Worm (Caenorhabditis elegans) whole organism, young adult: ENCODE results near the gene W02B12.1.

ENCODE experiments used
- F49E8.2 ChIP-seq: sonication (generic microtip); optimal IDR thresholded peaks from 3 replicates; lab custom pipeline; 2017; ENCODE audit warnings: missing genetic modification characterization, mild to moderate bottlenecking, missing compliant biosample characterization, antibody characterized with exemption, moderate library complexity; ENCODE audit not compliant: insufficient read depth
- F55B11.4 ChIP-seq: sonication (generic microtip); optimal IDR thresholded peaks from 2 replicates; lab custom pipeline; 2016; ENCODE audit warnings: missing compliant biosample characterization, missing genetic modification characterization, borderline replicate concordance; ENCODE audit not compliant: insufficient read depth
- F57C9.4 ChIP-seq: sonication (generic microtip); optimal IDR thresholded peaks from 2 replicates; lab custom pipeline; 2017; ENCODE audit warnings: mild to moderate bottlenecking, missing genetic modification characterization, missing compliant biosample characterization
- Y53G8AR.9 ChIP-seq: fragments of 200-800 bp; sonication (Bioruptor generic); conservative IDR thresholded peaks from 2 replicates; pipeline ENCODE4 v1.3.6; 2022; ENCODE audit warnings: missing genetic modification reagents, missing genetic modification characterization, missing compliant biosample characterization
- Y56A3A.18 ChIP-seq: fragments of 200-800 bp; sonication (Bioruptor generic); IDR thresholded peaks from 2 replicates; pipeline ENCODE4 v1.3.6; 2022; ENCODE audit warnings: missing genetic modification reagents, missing genetic modification characterization, missing compliant biosample characterization
- Y95B8A.8 ChIP-seq: fragments of 200-800 bp; sonication (Bioruptor generic); IDR thresholded peaks from 2 replicates; pipeline ENCODE4 v1.3.6; 2022; ENCODE audit warnings: missing genetic modification reagents, missing genetic modification characterization, missing compliant biosample characterization
- atf-7 ChIP-seq: sonication (generic microtip); optimal IDR thresholded peaks from 2 replicates; lab custom pipeline; 2017; ENCODE audit warnings: mild to moderate bottlenecking, missing genetic modification characterization, missing compliant biosample characterization
- attf-5 ChIP-seq: fragments of 200-800 bp; sonication (Bioruptor generic); optimal IDR thresholded peaks from 2 replicates; lab custom pipeline; 2018; ENCODE audit warnings: mild to moderate bottlenecking, missing genetic modification characterization, missing compliant biosample characterization
- attf-6 ChIP-seq: fragments of 200-800 bp; sonication (Bioruptor generic); IDR thresholded peaks from 2 replicates; pipeline ENCODE4 v1.3.6; 2022; ENCODE audit warnings: missing genetic modification reagents, missing genetic modification characterization, missing compliant biosample characterization
- cebp-1 ChIP-seq, 2 experiments: fragments of 200-800 bp in 1 of 2; sonication (Bioruptor generic) in 1 of 2; sonication (generic microtip) in 1 of 2; IDR thresholded peaks in 1 of 2; optimal IDR thresholded peaks in 1 of 2; 2 replicates each; pipeline versions ENCODE4 v1.3.6 to Lab custom; 2017 to 2022; ENCODE audit warnings: missing compliant biosample characterization in 2 of 2, missing genetic modification characterization in 2 of 2, mild to moderate bottlenecking in 1 of 2, missing genetic modification reagents in 1 of 2, moderate library complexity in 1 of 2
- dox-1 ChIP-seq: fragments of 200-800 bp; sonication (Bioruptor generic); IDR thresholded peaks from 2 replicates; pipeline ENCODE4 v1.3.6; 2022; ENCODE audit warnings: missing genetic modification reagents, missing genetic modification characterization, missing compliant biosample characterization
- dpff-1 ChIP-seq: sonication (generic microtip); optimal IDR thresholded peaks from 2 replicates; lab custom pipeline; 2017; ENCODE audit warnings: mild to moderate bottlenecking, missing genetic modification characterization, missing compliant biosample characterization
- egl-18 ChIP-seq: fragments of 200-800 bp; sonication (Bioruptor generic); IDR thresholded peaks from 2 replicates; pipeline ENCODE4 v1.3.6; 2022; ENCODE audit warnings: missing genetic modification reagents, missing genetic modification characterization, missing compliant biosample characterization
- ekl-4 ChIP-seq: fragments of 200-800 bp; sonication (Bioruptor generic); IDR thresholded peaks from 2 replicates; pipeline ENCODE4 v1.3.6; 2022; ENCODE audit warnings: missing genetic modification reagents, missing genetic modification characterization, missing compliant biosample characterization
- hlh-12 ChIP-seq: sonication (generic microtip); optimal IDR thresholded peaks from 2 replicates; lab custom pipeline; 2016; ENCODE audit warnings: missing genetic modification characterization, missing compliant biosample characterization
- hlh-26 ChIP-seq: fragments of 200-800 bp; sonication (Bioruptor generic); conservative IDR thresholded peaks from 2 replicates; pipeline ENCODE4 v1.3.6; 2022; ENCODE audit warnings: missing genetic modification reagents, missing genetic modification characterization, missing compliant biosample characterization
- lag-1 ChIP-seq: fragments of 200-800 bp; sonication (Bioruptor generic); IDR thresholded peaks from 2 replicates; pipeline ENCODE4 v1.3.6; 2022; ENCODE audit warnings: missing genetic modification reagents, missing genetic modification characterization, missing compliant biosample characterization
- let-607 ChIP-seq, 2 experiments: fragments of 200-800 bp in 1 of 2; sonication (Bioruptor generic) in 1 of 2; sonication (generic microtip) in 1 of 2; optimal IDR thresholded peaks; 2 replicates each; lab custom pipeline; 2016 to 2018; ENCODE audit warnings: mild to moderate bottlenecking in 2 of 2, missing compliant biosample characterization in 2 of 2, missing genetic modification characterization in 2 of 2, moderate library complexity in 2 of 2, missing genotype in 1 of 2
- lin-26 ChIP-seq: fragments of 200-800 bp; sonication (Bioruptor generic); IDR thresholded peaks from 2 replicates; pipeline ENCODE4 v1.3.6; 2022; ENCODE audit warnings: missing genetic modification reagents, missing genetic modification characterization, missing compliant biosample characterization
- lin-40 ChIP-seq: sonication (generic microtip); optimal IDR thresholded peaks from 2 replicates; lab custom pipeline; 2016; ENCODE audit warnings: missing genetic modification characterization, mild to moderate bottlenecking, missing compliant biosample characterization, missing genotype, missing genetic modification reagents
- lin-54 ChIP-seq: fragments of 200-800 bp; sonication (Bioruptor generic); optimal IDR thresholded peaks from 2 replicates; lab custom pipeline; 2018; ENCODE audit warnings: mild to moderate bottlenecking, missing genetic modification characterization, missing compliant biosample characterization
- madf-6 ChIP-seq: fragments of 200-800 bp; sonication (Bioruptor generic); IDR thresholded peaks from 2 replicates; pipeline ENCODE4 v1.3.6; 2022; ENCODE audit warnings: missing genetic modification reagents, missing genetic modification characterization, missing compliant biosample characterization
- mxl-1 ChIP-seq: sonication (generic microtip); optimal IDR thresholded peaks from 2 replicates; lab custom pipeline; 2016; ENCODE audit warnings: missing genetic modification characterization, missing compliant biosample characterization
- nfyb-1 ChIP-seq: fragments of 200-800 bp; sonication (Bioruptor generic); IDR thresholded peaks from 2 replicates; pipeline ENCODE4 v1.3.6; 2022; ENCODE audit warnings: missing genetic modification reagents, missing genetic modification characterization, missing compliant biosample characterization
- nhr-80 ChIP-seq: sonication (generic microtip); optimal IDR thresholded peaks from 2 replicates; lab custom pipeline; 2016; ENCODE audit warnings: missing genetic modification characterization, missing compliant biosample characterization
- nhr-90 ChIP-seq: sonication (generic microtip); optimal IDR thresholded peaks from 2 replicates; lab custom pipeline; 2016; ENCODE audit warnings: missing genotype, mild to moderate bottlenecking, missing genetic modification characterization, missing compliant biosample characterization
- pbrm-1 ChIP-seq: fragments of 200-800 bp; sonication (Bioruptor generic); IDR thresholded peaks from 2 replicates; pipeline ENCODE4 v1.3.6; 2022; ENCODE audit warnings: missing genetic modification reagents, missing genetic modification characterization, missing compliant biosample characterization
- repo-1 ChIP-seq: sonication (generic microtip); optimal IDR thresholded peaks from 2 replicates; lab custom pipeline; 2017; ENCODE audit warnings: mild to moderate bottlenecking, missing genetic modification characterization, missing compliant biosample characterization
- snpc-4 ChIP-seq, 5 experiments: fragments of 150-350 bp in 1 of 5; sonication (generic microtip) in 4 of 5; optimal IDR thresholded peaks; 2 replicates each; lab custom pipeline; 2014 to 2018; ENCODE audit warnings: missing genetic modification characterization in 5 of 5, missing biosample characterization in 3 of 5, antibody characterized with exemption in 2 of 5, mild to moderate bottlenecking in 2 of 5, missing compliant biosample characterization in 2 of 5, missing genotype in 2 of 5, moderate library complexity in 2 of 5, missing genetic modification reagents in 1 of 5
- somi-1 ChIP-seq: fragments of 200-800 bp; sonication (Bioruptor generic); optimal IDR thresholded peaks from 2 replicates; lab custom pipeline; 2018; ENCODE audit warnings: mild to moderate bottlenecking, missing genetic modification characterization, missing compliant biosample characterization
- ztf-18 ChIP-seq: sonication (generic microtip); optimal IDR thresholded peaks from 2 replicates; lab custom pipeline; 2016; ENCODE audit warnings: missing genotype, mild to moderate bottlenecking, missing genetic modification characterization, missing compliant biosample characterization
- ztf-26 ChIP-seq: sonication (generic microtip); optimal IDR thresholded peaks from 2 replicates; lab custom pipeline; 2017; ENCODE audit warnings: missing genetic modification characterization, missing compliant biosample characterization
- ztf-3 ChIP-seq: fragments of 200-800 bp; sonication (Bioruptor generic); optimal IDR thresholded peaks from 2 replicates; lab custom pipeline; 2018; ENCODE audit warnings: mild to moderate bottlenecking, missing genetic modification characterization, missing compliant biosample characterization

Gene W02B12.1

DNA sequence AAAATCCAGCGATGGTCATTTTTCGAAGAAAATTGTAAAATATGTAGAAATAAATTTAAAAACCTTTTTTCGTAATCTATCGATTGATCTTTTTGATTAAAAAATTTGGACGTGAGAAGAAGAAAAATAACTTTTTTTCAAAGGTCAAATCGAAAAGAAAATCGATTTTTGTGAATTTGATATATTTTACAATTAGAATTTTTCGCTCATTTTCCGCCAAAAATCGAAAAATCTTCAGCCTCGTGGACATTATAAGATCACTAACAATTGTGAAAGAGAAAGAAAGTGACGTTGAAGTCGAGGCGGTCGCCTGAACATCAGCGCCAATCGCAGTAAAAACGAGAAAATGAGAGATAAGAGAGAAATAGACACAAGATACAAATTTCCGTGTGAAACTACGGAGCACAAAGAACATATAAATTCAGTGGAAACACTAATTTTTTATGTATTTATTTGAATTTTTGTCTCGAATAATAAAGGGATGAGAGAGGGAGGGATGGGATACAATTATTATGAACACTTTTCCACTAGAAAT lies 20.8 kb downstream of the W02B12.1 start, which contains the start of gene cisd-1:
TSS of gene cisd-1 (minus strand) at position 51 of the 535 bp plus-strand sequence.
- 0 out of 2 replicates have a peak, but pooled peaks have one; percentile 32 for TF ChIP-seq ekl-4
- TF ChIP-seq ztf-18 (tag; lab: Kevin White, UChicago) = peak; percentile 5
- TF ChIP-seq Y95B8A.8 (GFP tag; lab: Robert Waterston, UW) = no peak
- no peak for TF ChIP-seq lag-1 (GFP tag; lab: Robert Waterston, UW)
- TF ChIP-seq cebp-1 (GFP tag; IDR thresholded peaks at IDR 0.05; lab: Robert Waterston, UW) = peak; percentile 25; the same call in 1 of the 2 replicates
- peak; percentile 59 for TF ChIP-seq cebp-1 (tag; optimal IDR thresholded peaks at IDR 0.05; lab: Kevin White, UChicago)
- TF ChIP-seq ztf-3 = no peak
- TF ChIP-seq hlh-12 (tag; lab: Kevin White, UChicago) = no peak
- TF ChIP-seq nhr-80 (tag; lab: Kevin White, UChicago) = peak; percentile 61
- no peak for TF ChIP-seq lin-54 (GFP tag; lab: Kevin White, UChicago)
- no peak for TF ChIP-seq hlh-26 (GFP tag; lab: Robert Waterston, UW)
- no peak for TF ChIP-seq egl-18
- TF ChIP-seq pbrm-1 (GFP tag; lab: Robert Waterston, UW) = 0 out of 2 replicates have a peak, but pooled peaks have one; percentile 30
- TF ChIP-seq madf-6 (GFP tag; lab: Robert Waterston, UW) = 0 out of 2 replicates have a peak, but pooled peaks have one; percentile 16
- peak; percentile 32 for TF ChIP-seq atf-7 (tag; lab: Kevin White, UChicago)

DNA sequence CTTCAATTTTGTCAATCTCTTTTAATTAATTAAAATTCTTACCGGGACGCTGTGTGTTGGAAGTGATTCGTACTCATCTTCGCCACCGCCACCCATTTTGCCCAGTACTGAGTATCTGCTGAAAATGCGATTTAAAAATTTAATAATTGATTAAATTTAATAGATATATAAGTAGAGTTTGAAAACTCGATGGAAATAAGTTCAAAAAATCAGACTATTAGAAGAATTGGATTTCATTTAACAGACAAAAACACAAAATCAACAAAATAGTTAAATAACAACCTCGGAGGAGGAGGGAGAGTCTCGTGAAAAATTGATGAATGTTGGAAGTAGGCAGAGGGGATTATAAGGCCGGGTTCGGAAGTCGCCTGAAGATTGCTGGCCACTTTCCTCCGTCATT lies 23.1 kb downstream of the W02B12.1 start, which contains the start of gene mfn-1:
TSS of gene mfn-1 (minus strand) at position 101 of the 400 bp plus-strand sequence.
- TF ChIP-seq Y56A3A.18 (GFP tag; lab: Robert Waterston, UW) = no peak
- TF ChIP-seq F55B11.4 (tag; lab: Kevin White, UChicago) = no peak
- TF ChIP-seq mxl-1 = no peak
- TF ChIP-seq attf-6 (GFP tag; lab: Robert Waterston, UW) = no peak
- TF ChIP-seq repo-1 (tag; lab: Kevin White, UChicago) = no peak
- no peak for TF ChIP-seq Y53G8AR.9 (GFP tag; lab: Robert Waterston, UW)
- no peak for TF ChIP-seq F49E8.2 (tag; lab: Kevin White, UChicago)
- TF ChIP-seq nhr-90 (tag; lab: Kevin White, UChicago) = no peak
- TF ChIP-seq lin-26 = no peak

DNA sequence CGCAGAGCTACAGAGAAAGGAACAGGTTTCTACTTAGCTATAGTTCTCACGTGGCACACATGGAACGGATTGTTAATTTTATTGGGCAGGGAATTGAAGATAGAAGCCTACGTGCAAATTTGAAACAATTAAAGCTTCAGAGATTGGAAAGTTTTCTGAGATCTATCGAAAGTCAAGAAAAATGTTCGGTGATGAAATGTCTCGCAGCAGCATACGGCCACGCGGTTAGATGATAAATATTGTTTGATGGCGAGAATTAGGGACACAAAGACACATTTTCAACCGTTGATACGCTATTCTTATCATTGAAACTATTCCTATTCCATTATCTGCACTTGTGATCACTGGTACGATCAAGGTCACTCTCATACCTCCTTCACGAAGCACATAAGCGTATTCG lies 23.7 kb downstream of the W02B12.1 start:
- TF ChIP-seq snpc-4 (GFP tag; optimal IDR thresholded peaks at IDR 0.05; lab: Kevin White, UChicago) (no peak), snpc-4 (tag; optimal IDR thresholded peaks at IDR 0.05; lab: Kevin White, UChicago) (peak in 2 of 4 experiments; percentile 43 to 50), F57C9.4 (tag; lab: Kevin White, UChicago) (no peak), attf-5 (GFP tag; lab: Kevin White, UChicago) (peak; percentile 55), nhr-80 (tag; lab: Kevin White, UChicago) (peak; percentile 89), ztf-18 (tag; lab: Kevin White, UChicago) (peak; percentile 47), dpff-1 (tag; lab: Kevin White, UChicago) (no peak), cebp-1 (GFP tag; IDR thresholded peaks at IDR 0.05; lab: Robert Waterston, UW) (peak; percentile 58; the same call in 1 of the 2 replicates), cebp-1 (tag; optimal IDR thresholded peaks at IDR 0.05; lab: Kevin White, UChicago) (peak; percentile 80), let-607 (tag; optimal IDR thresholded peaks at IDR 0.05; lab: Kevin White, UChicago) (no peak), ztf-26 (tag; lab: Kevin White, UChicago) (peak; percentile 31), somi-1 (peak; percentile 19), lin-26 (0 out of 2 replicates have a peak, but pooled peaks have one; percentile 17), lin-40 (tag; lab: Kevin White, UChicago) (peak; percentile 21), nfyb-1 (GFP tag; lab: Robert Waterston, UW) (0 out of 2 replicates have a peak, but pooled peaks have one; percentile 50), atf-7 (tag; lab: Kevin White, UChicago) (no peak), dox-1 (GFP tag; lab: Robert Waterston, UW) (0 out of 2 replicates have a peak, but pooled peaks have one; percentile 40)
- TF ChIP-seq, all 124 proteins: peak for 11
